Worm (Caenorhabditis elegans): ENCODE measurements around the gene srw-12.

The srw-12 gene

DNA sequence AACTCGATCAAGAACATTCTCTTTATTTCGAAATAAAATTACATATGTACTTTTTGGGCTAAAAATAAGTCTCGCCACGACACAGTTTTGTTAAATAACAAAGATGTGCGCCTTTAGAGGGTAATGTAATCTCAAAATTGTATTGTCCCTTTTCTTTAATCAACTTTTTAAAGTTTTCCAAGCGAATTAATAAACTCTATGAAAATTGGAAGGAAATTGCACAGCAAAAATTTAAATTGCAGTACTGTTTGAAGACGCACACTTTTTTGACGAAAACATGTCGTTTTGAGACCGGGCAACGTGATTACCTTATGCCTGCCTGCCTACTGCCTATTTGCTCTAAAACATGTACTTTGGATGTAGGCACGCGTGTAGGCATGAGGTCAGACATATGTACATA, 46.5 kb downstream of the srw-12 start:
- TF ChIP-seq nhr-10 (tag; optimal IDR thresholded peaks at IDR 0.05): no peak
- no peak for TF ChIP-seq gmeb-1 (tag; optimal IDR thresholded peaks at IDR 0.05)
- TF ChIP-seq elt-3 (tag; optimal IDR thresholded peaks at IDR 0.05): no peak
- TF ChIP-seq crh-2 (tag; optimal IDR thresholded peaks at IDR 0.05): no peak
- no peak for TF ChIP-seq ceh-82 (tag; optimal IDR thresholded peaks at IDR 0.05)
- no peak for TF ChIP-seq ztf-11 (tag; optimal IDR thresholded peaks at IDR 0.05)
- no peak for TF ChIP-seq mbf-1 (tag; optimal IDR thresholded peaks at IDR 0.05)
- no peak for TF ChIP-seq sem-4 (tag; optimal IDR thresholded peaks at IDR 0.05)
- no peak for TF ChIP-seq blmp-1 (tag; optimal IDR thresholded peaks at IDR 0.05; ENCODE audit: insufficient read depth)
- no peak for TF ChIP-seq dmd-4 (tag; optimal IDR thresholded peaks at IDR 0.05)
- no peak for TF ChIP-seq elt-1 (tag; optimal IDR thresholded peaks at IDR 0.05)
- TF ChIP-seq alr-1 (tag; optimal IDR thresholded peaks at IDR 0.05): no peak
- no peak for TF ChIP-seq zag-1 (tag; optimal IDR thresholded peaks at IDR 0.05)
- TF ChIP-seq nhr-12 (tag; optimal IDR thresholded peaks at IDR 0.05): no peak
- TF ChIP-seq unc-55 (GFP tag; optimal IDR thresholded peaks at IDR 0.05): no peak
- TF ChIP-seq ceh-16 (tag; optimal IDR thresholded peaks at IDR 0.05): no peak
- TF ChIP-seq nhr-11 (tag; optimal IDR thresholded peaks at IDR 0.05): no peak
- TF ChIP-seq egl-27 (tag; optimal IDR thresholded peaks at IDR 0.05): no peak
- TF ChIP-seq nhr-237 (tag; optimal IDR thresholded peaks at IDR 0.05): no peak

- TF ChIP-seq ztf-1 (GFP tag; conservative IDR thresholded peaks at IDR 0.05) (no peak), lsy-2 (tag; optimal IDR thresholded peaks at IDR 0.05) (peak; percentile 25 to 63), lin-11 (tag; optimal IDR thresholded peaks at IDR 0.05) (peak; percentile 66), lin-39 (tag; optimal IDR thresholded peaks at IDR 0.05) (no peak), nhr-23 (tag; optimal IDR thresholded peaks at IDR 0.05) (no peak), mbf-1 (tag; optimal IDR thresholded peaks at IDR 0.05) (no peak), nhr-11 (tag; optimal IDR thresholded peaks at IDR 0.05) (no peak), ztf-4 (tag; optimal IDR thresholded peaks at IDR 0.05) (peak; percentile 70), ceh-16 (tag; optimal IDR thresholded peaks at IDR 0.05) (peak; percentile 33), mab-5 (tag; optimal IDR thresholded peaks at IDR 0.05) (peak; percentile 2), egl-27 (tag; optimal IDR thresholded peaks at IDR 0.05) (peak; percentile 56), alr-1 (tag; optimal IDR thresholded peaks at IDR 0.05) (no peak), ama-1 (optimal IDR thresholded peaks at IDR 0.05) (peak; percentile 89), peb-1 (tag; optimal IDR thresholded peaks at IDR 0.05) (no peak), sma-3 (GFP tag; optimal IDR thresholded peaks at IDR 0.05) (peak; percentile 80), mdl-1 (tag; optimal IDR thresholded peaks at IDR 0.05) (no peak), zag-1 (tag; optimal IDR thresholded peaks at IDR 0.05) (no peak), nhr-10 (tag; optimal IDR thresholded peaks at IDR 0.05) (no peak), aly-2 (tag; optimal IDR thresholded peaks at IDR 0.05) (no peak), unc-55 (GFP tag; optimal IDR thresholded peaks at IDR 0.05) (peak; percentile 73), unc-39 (tag; optimal IDR thresholded peaks at IDR 0.05) (no peak), nhr-77 (tag; optimal IDR thresholded peaks at IDR 0.05) (no peak), nhr-25 (tag; optimal IDR thresholded peaks at IDR 0.05) (no peak), sma-9 (GFP tag; optimal IDR thresholded peaks at IDR 0.05) (peak; percentile 83), sma-9 (tag; optimal IDR thresholded peaks at IDR 0.05) (no peak), C34F6.9 (tag; optimal IDR thresholded peaks at IDR 0.05) (peak; percentile 62), sem-4 (tag; optimal IDR thresholded peaks at IDR 0.05) (peak; percentile 75), skn-1 (tag; optimal IDR thresholded peaks at IDR 0.05) (no peak), dmd-4 (tag; optimal IDR thresholded peaks at IDR 0.05) (no peak), nhr-129 (tag; optimal IDR thresholded peaks at IDR 0.05) (peak; percentile 88), gmeb-1 (tag; optimal IDR thresholded peaks at IDR 0.05) (peak; percentile 76), nhr-12 (tag; optimal IDR thresholded peaks at IDR 0.05) (no peak), snpc-4 (tag; optimal IDR thresholded peaks at IDR 0.05) (peak; percentile 55), unc-62 (GFP tag; optimal IDR thresholded peaks at IDR 0.05) (no peak), Y55F3AM.14 (GFP tag; optimal IDR thresholded peaks at IDR 0.05) (peak; percentile 77), nhr-21 (tag; optimal IDR thresholded peaks at IDR 0.05) (peak; percentile 81), lin-13 (GFP tag; optimal IDR thresholded peaks at IDR 0.05) (peak; percentile 76), elt-3 (tag; optimal IDR thresholded peaks at IDR 0.05) (no peak), ZK546.5 (tag; optimal IDR thresholded peaks at IDR 0.05) (no peak), nhr-6 (tag; optimal IDR thresholded peaks at IDR 0.05) (no peak), ceh-82 (tag; optimal IDR thresholded peaks at IDR 0.05) (no peak), blmp-1 (tag; optimal IDR thresholded peaks at IDR 0.05; ENCODE audit: insufficient read depth) (peak; percentile 32), crh-2 (tag; optimal IDR thresholded peaks at IDR 0.05) (peak; percentile 82), elt-1 (tag; optimal IDR thresholded peaks at IDR 0.05) (no peak), fos-1 (tag; optimal IDR thresholded peaks at IDR 0.05) (peak; percentile 67), R02D3.7 (tag; optimal IDR thresholded peaks at IDR 0.05) (no peak), ztf-11 (tag; optimal IDR thresholded peaks at IDR 0.05) (no peak), F13H6.1 (tag; optimal IDR thresholded peaks at IDR 0.05) (peak; percentile 69), nhr-237 (tag; optimal IDR thresholded peaks at IDR 0.05) (no peak)
These were observed 47.5 kb downstream of the srw-12 start, which contains the start of gene Y75B12B.11 for ce11 chrV:15190903-15191302. Gene Y75B12B.11, plus strand, starts transcription at chrV:15191296.
